Worm (Caenorhabditis elegans): ENCODE data around the gene oac-59.

- TF ChIP-seq ztf-11 (tag; optimal IDR thresholded peaks at IDR 0.05): no peak
- no peak for TF ChIP-seq snpc-4 (tag; optimal IDR thresholded peaks at IDR 0.05)
- no peak for TF ChIP-seq pha-4 (tag; optimal IDR thresholded peaks at IDR 0.05)
- no peak for TF ChIP-seq nhr-28 (tag; optimal IDR thresholded peaks at IDR 0.05)
These were observed 34.7 kb upstream of the oac-59 start, which contains the start of gene F19B6.1 for ce11 chrIV:12335798-12336197.

Data from whole organism, mixed stage, embryonic.